Worm (Caenorhabditis elegans) whole organism, L3 larva: ENCODE data around the gene arrd-18.

Experiments
- R02D3.7 ChIP-seq: fragments of 150-350 bp; optimal IDR thresholded peaks from 2 replicates; lab custom pipeline; 2014; ENCODE audit warnings: missing biosample characterization, missing genetic modification characterization
- ZK546.5 ChIP-seq: sonication (generic microtip); optimal IDR thresholded peaks from 2 replicates; lab custom pipeline; 2017; ENCODE audit warnings: missing biosample characterization, missing genetic modification characterization
- aly-2 ChIP-seq: fragments of 150-350 bp; optimal IDR thresholded peaks from 2 replicates; lab custom pipeline; 2014; ENCODE audit warnings: missing biosample characterization, missing genetic modification characterization
- ama-1 ChIP-seq: fragments of 150-350 bp; optimal IDR thresholded peaks from 2 replicates; lab custom pipeline; 2018
- ceh-16 ChIP-seq: sonication (generic microtip); optimal IDR thresholded peaks from 2 replicates; lab custom pipeline; 2017; ENCODE audit warnings: missing biosample characterization, missing genetic modification characterization
- ceh-28 ChIP-seq: fragments of 150-350 bp; optimal IDR thresholded peaks from 2 replicates; lab custom pipeline; 2014; ENCODE audit warnings: missing biosample characterization, missing genetic modification reagents, missing genetic modification characterization
- ceh-82 ChIP-seq: fragments of 150-350 bp; optimal IDR thresholded peaks from 2 replicates; lab custom pipeline; 2014; ENCODE audit warnings: missing biosample characterization, missing genetic modification characterization
- ceh-9 ChIP-seq: sonication (generic microtip); optimal IDR thresholded peaks from 2 replicates; lab custom pipeline; 2018; ENCODE audit warnings: missing biosample characterization, missing genetic modification characterization
- daf-12 ChIP-seq: fragments of 150-350 bp; optimal IDR thresholded peaks from 2 replicates; lab custom pipeline; 2014; ENCODE audit warnings: missing biosample characterization, missing genetic modification reagents, missing genetic modification characterization
- egl-27 ChIP-seq: sonication (generic microtip); optimal IDR thresholded peaks from 4 replicates; lab custom pipeline; 2017; ENCODE audit warnings: missing biosample characterization, missing genetic modification reagents, missing genetic modification characterization
- egl-5 ChIP-seq: fragments of 150-350 bp; optimal IDR thresholded peaks from 2 replicates; lab custom pipeline; 2017; ENCODE audit warnings: missing biosample characterization, missing genetic modification reagents, missing genetic modification characterization, inconsistent platforms
- eor-1 ChIP-seq, 2 experiments: fragments of 150-350 bp; optimal IDR thresholded peaks; 2 replicates each; lab custom pipeline; 2014 to 2018; ENCODE audit warnings: missing biosample characterization in 2 of 2, missing genetic modification characterization in 2 of 2
- fkh-10 ChIP-seq: sonication (generic microtip); optimal IDR thresholded peaks from 2 replicates; lab custom pipeline; 2017; ENCODE audit warnings: missing biosample characterization, missing genetic modification reagents, missing genetic modification characterization
- hmg-11 ChIP-seq: sonication (generic microtip); optimal IDR thresholded peaks from 2 replicates; lab custom pipeline; 2016; ENCODE audit warnings: missing genetic modification characterization, missing compliant biosample characterization
- jun-1 ChIP-seq: fragments of 150-350 bp; optimal IDR thresholded peaks from 2 replicates; lab custom pipeline; 2014; ENCODE audit warnings: missing biosample characterization, missing genetic modification reagents, missing genetic modification characterization
- lin-15B ChIP-seq: fragments of 150-350 bp; optimal IDR thresholded peaks from 2 replicates; lab custom pipeline; 2014; ENCODE audit warnings: missing biosample characterization, missing genetic modification characterization
- lsy-12 ChIP-seq: sonication (generic microtip); optimal IDR thresholded peaks from 2 replicates; lab custom pipeline; 2016; ENCODE audit warnings: mild to moderate bottlenecking, missing genetic modification characterization, missing compliant biosample characterization
- mml-1 ChIP-seq: fragments of 150-350 bp; sonication (generic microtip); optimal IDR thresholded peaks from 3 replicates; lab custom pipeline; 2014; ENCODE audit warnings: missing biosample characterization, missing genetic modification characterization
- nhr-11 ChIP-seq: fragments of 150-350 bp; optimal IDR thresholded peaks from 2 replicates; lab custom pipeline; 2014; ENCODE audit warnings: missing biosample characterization, missing genetic modification characterization
- nhr-12 ChIP-seq: fragments of 150-350 bp; optimal IDR thresholded peaks from 2 replicates; lab custom pipeline; 2014; ENCODE audit warnings: missing biosample characterization, missing genetic modification characterization
- nhr-23 ChIP-seq: fragments of 150-350 bp; optimal IDR thresholded peaks from 2 replicates; lab custom pipeline; 2014; ENCODE audit warnings: missing biosample characterization, missing genetic modification reagents, missing genetic modification characterization
- nhr-28 ChIP-seq: fragments of 150-350 bp; optimal IDR thresholded peaks from 2 replicates; lab custom pipeline; 2014; ENCODE audit warnings: missing biosample characterization, missing genetic modification characterization
- nhr-67 ChIP-seq: fragments of 150-350 bp; optimal IDR thresholded peaks from 2 replicates; lab custom pipeline; 2014; ENCODE audit warnings: missing biosample characterization, missing genetic modification characterization
- nhr-76 ChIP-seq: fragments of 150-350 bp; sonication (generic microtip); optimal IDR thresholded peaks from 5 replicates; lab custom pipeline; 2014; ENCODE audit warnings: missing biosample characterization, missing genetic modification characterization
- nhr-77 ChIP-seq: fragments of 150-350 bp; optimal IDR thresholded peaks from 2 replicates; lab custom pipeline; 2014; ENCODE audit warnings: missing biosample characterization, missing genetic modification characterization
- pha-4 ChIP-seq: fragments of 150-350 bp; optimal IDR thresholded peaks from 2 replicates; lab custom pipeline; 2014; ENCODE audit warnings: missing biosample characterization, missing genetic modification reagents, missing genetic modification characterization
- pqm-1 ChIP-seq: fragments of 150-350 bp; optimal IDR thresholded peaks from 2 replicates; lab custom pipeline; 2017; ENCODE audit warnings: missing biosample characterization, missing genetic modification characterization, inconsistent platforms
- sea-2 ChIP-seq: fragments of 150-350 bp; sonication (generic microtip); optimal IDR thresholded peaks from 4 replicates; lab custom pipeline; 2014; ENCODE audit warnings: missing biosample characterization, missing genetic modification reagents, missing genetic modification characterization
- skn-1 ChIP-seq: fragments of 150-350 bp; optimal IDR thresholded peaks from 2 replicates; lab custom pipeline; 2014; ENCODE audit warnings: missing biosample characterization, missing genetic modification characterization
- snpc-4 ChIP-seq: fragments of 150-350 bp; optimal IDR thresholded peaks from 2 replicates; lab custom pipeline; 2014; ENCODE audit warnings: missing biosample characterization, missing genetic modification characterization
- tbx-2 ChIP-seq: sonication (generic microtip); optimal IDR thresholded peaks from 2 replicates; lab custom pipeline; 2016; ENCODE audit warnings: mild to moderate bottlenecking, missing genetic modification characterization, missing compliant biosample characterization
- unc-62 ChIP-seq: fragments of 150-350 bp; sonication (generic microtip); optimal IDR thresholded peaks from 4 replicates; lab custom pipeline; 2014; ENCODE audit warnings: missing biosample characterization, missing genetic modification reagents, missing genetic modification characterization
- zag-1 ChIP-seq: fragments of 150-350 bp; optimal IDR thresholded peaks from 2 replicates; lab custom pipeline; 2014; ENCODE audit warnings: missing biosample characterization, missing genetic modification characterization
- ztf-4 ChIP-seq: fragments of 150-350 bp; optimal IDR thresholded peaks from 2 replicates; lab custom pipeline; 2014; ENCODE audit warnings: missing biosample characterization, missing genetic modification characterization

The arrd-18 gene

ce11 chrV:3308169-3308568, 3.7 kb downstream of the arrd-18 start, which contains the start of gene srbc-3:
Gene srbc-3 (plus strand): TSS chrV:3308469.
- TF ChIP-seq ceh-9 (tag; lab: Kevin White, UChicago): no peak
- TF ChIP-seq nhr-23 (tag; lab: Kevin White, UChicago): no peak
- no peak for TF ChIP-seq skn-1 (tag; lab: Kevin White, UChicago)
- no peak for TF ChIP-seq mml-1 (tag; lab: Kevin White, UChicago)
- TF ChIP-seq nhr-11 (tag; lab: Kevin White, UChicago): no peak
- no peak for TF ChIP-seq eor-1 (tag; optimal IDR thresholded peaks at IDR 0.05; lab: Kevin White, UChicago)
- TF ChIP-seq nhr-77: no peak
- TF ChIP-seq unc-62: no peak
- TF ChIP-seq nhr-67 (tag; lab: Kevin White, UChicago): no peak
- no peak for TF ChIP-seq egl-5 (tag; lab: Kevin White, UChicago)
- TF ChIP-seq lsy-12: no peak
- TF ChIP-seq egl-27: no peak
- TF ChIP-seq nhr-12 (tag; lab: Kevin White, UChicago): no peak

- TF ChIP-seq aly-2 (tag; lab: Kevin White, UChicago) (no peak), tbx-2 (tag; lab: Kevin White, UChicago) (no peak), zag-1 (no peak), lsy-12 (no peak), jun-1 (tag; lab: Kevin White, UChicago) (no peak), egl-27 (no peak), sea-2 (no peak), nhr-77 (no peak), ceh-82 (no peak), daf-12 (tag; lab: Kevin White, UChicago) (no peak), nhr-28 (tag; lab: Kevin White, UChicago) (no peak), ceh-9 (tag; lab: Kevin White, UChicago) (no peak), hmg-11 (tag; lab: Kevin White, UChicago) (no peak), ZK546.5 (tag; lab: Kevin White, UChicago) (no peak), pqm-1 (no peak), fkh-10 (GFP tag; lab: Kevin White, UChicago) (no peak), ceh-28 (tag; lab: Kevin White, UChicago) (no peak), snpc-4 (tag; lab: Kevin White, UChicago) (no peak), ztf-4 (tag; lab: Kevin White, UChicago) (no peak), skn-1 (tag; lab: Kevin White, UChicago) (no peak)
These were observed 10.0 kb downstream of the arrd-18 start, which contains the start of gene srbc-1 for ce11 chrV:3301898-3302297. Gene srbc-1 (minus strand): TSS chrV:3301998.

ce11 chrV:3299437-3299836, 12.5 kb downstream of the arrd-18 start:
- TF ChIP-seq ceh-16 (tag; lab: Kevin White, UChicago) (no peak), nhr-23 (tag; lab: Kevin White, UChicago) (no peak), lin-15B (tag; lab: Kevin White, UChicago) (no peak), daf-12 (tag; lab: Kevin White, UChicago) (no peak), skn-1 (tag; lab: Kevin White, UChicago) (no peak), snpc-4 (tag; lab: Kevin White, UChicago) (no peak)

- no peak for TF ChIP-seq nhr-76 (tag; lab: Kevin White, UChicago)
- TF ChIP-seq zag-1: no peak
- TF ChIP-seq ceh-82: no peak
- no peak for TF ChIP-seq pqm-1
- no peak for TF ChIP-seq mml-1 (tag; lab: Kevin White, UChicago)
- no peak for TF ChIP-seq fkh-10 (GFP tag; lab: Kevin White, UChicago)
- TF ChIP-seq pha-4 (tag; lab: Kevin White, UChicago): no peak
- no peak for TF ChIP-seq skn-1 (tag; lab: Kevin White, UChicago)
- TF ChIP-seq nhr-23 (tag; lab: Kevin White, UChicago): no peak
- no peak for TF ChIP-seq nhr-12 (tag; lab: Kevin White, UChicago)
These were observed 14.2 kb downstream of the arrd-18 start, which contains the start of gene srx-122 for ce11 chrV:3297764-3298163. Gene srx-122 (minus strand): TSS chrV:3297864.

ce11 chrV:3295368-3295767, 16.5 kb downstream of the arrd-18 start:
- TF ChIP-seq mml-1 (tag; lab: Kevin White, UChicago) (no peak), ceh-28 (tag; lab: Kevin White, UChicago) (no peak), nhr-11 (tag; lab: Kevin White, UChicago) (no peak), R02D3.7 (tag; lab: Kevin White, UChicago) (no peak), aly-2 (tag; lab: Kevin White, UChicago) (no peak), hmg-11 (tag; lab: Kevin White, UChicago) (no peak), ama-1 (lab: Kevin White, UChicago) (no peak)
